Worm (Caenorhabditis elegans) whole organism, young adult: ENCODE results near the gene F56D6.8.
"Not testable (repeated sequence)": the region's sequence is repeated elsewhere in the genome, so short reads cannot be mapped to it uniquely, and the experiment has no call there.

Experiments used
- B0019.2 ChIP-seq: fragments of 200-800 bp; sonication (Bioruptor generic); conservative IDR thresholded peaks from 2 replicates; pipeline ENCODE4 v1.3.6; 2022; ENCODE audit warnings: missing genetic modification reagents, missing genetic modification characterization, missing compliant biosample characterization
- C06A6.2 ChIP-seq: fragments of 200-800 bp; sonication (Bioruptor generic); conservative IDR thresholded peaks from 2 replicates; pipeline ENCODE4 v1.3.6; 2022; ENCODE audit warnings: missing genetic modification characterization, missing compliant biosample characterization
- C17E4.6 ChIP-seq: fragments of 200-800 bp; sonication (Bioruptor generic); IDR thresholded peaks from 2 replicates; pipeline ENCODE4 v1.3.6; 2022; ENCODE audit warnings: missing genetic modification reagents, missing genetic modification characterization, missing compliant biosample characterization
- F22D6.2 ChIP-seq: sonication (generic microtip); optimal IDR thresholded peaks from 2 replicates; lab custom pipeline; 2016; ENCODE audit warnings: mild to moderate bottlenecking, missing genetic modification characterization, missing compliant biosample characterization
- K11D2.4 ChIP-seq: fragments of 200-800 bp; sonication (Bioruptor generic); IDR thresholded peaks from 2 replicates; pipeline ENCODE4 v1.3.6; 2022; ENCODE audit warnings: missing genetic modification reagents, missing genetic modification characterization, missing compliant biosample characterization
- K12H6.12 ChIP-seq: fragments of 200-800 bp; sonication (Bioruptor generic); optimal IDR thresholded peaks from 2 replicates; lab custom pipeline; 2018; ENCODE audit warnings: mild to moderate bottlenecking, missing genetic modification characterization, missing compliant biosample characterization
- akir-1 ChIP-seq: fragments of 200-800 bp; sonication (Bioruptor generic); optimal IDR thresholded peaks from 2 replicates; lab custom pipeline; 2018; ENCODE audit warnings: mild to moderate bottlenecking, missing genetic modification characterization, moderate library complexity, missing compliant biosample characterization
- aptf-3 ChIP-seq: fragments of 200-800 bp; sonication (Bioruptor generic); IDR thresholded peaks from 2 replicates; pipeline ENCODE4 v1.3.6; 2022; ENCODE audit warnings: missing genetic modification characterization, missing compliant biosample characterization
- attf-3 ChIP-seq: fragments of 200-800 bp; sonication (Bioruptor generic); conservative IDR thresholded peaks from 2 replicates; pipeline ENCODE4 v1.3.6; 2022; ENCODE audit warnings: missing genetic modification reagents, missing genetic modification characterization, missing compliant biosample characterization
- attf-6 ChIP-seq: fragments of 200-800 bp; sonication (Bioruptor generic); IDR thresholded peaks from 2 replicates; pipeline ENCODE4 v1.3.6; 2022; ENCODE audit warnings: missing genetic modification reagents, missing genetic modification characterization, missing compliant biosample characterization
- bed-1 ChIP-seq: fragments of 200-800 bp; sonication (Bioruptor generic); IDR thresholded peaks from 2 replicates; pipeline ENCODE4 v1.3.6; 2022; ENCODE audit warnings: missing genetic modification reagents, missing genetic modification characterization, missing compliant biosample characterization
- ceh-40 ChIP-seq: fragments of 200-800 bp; sonication (Bioruptor generic); IDR thresholded peaks from 2 replicates; pipeline ENCODE4 v1.3.6; 2022; ENCODE audit warnings: missing genetic modification characterization, missing compliant biosample characterization
- ceh-58 ChIP-seq: fragments of 200-800 bp; sonication (Bioruptor generic); IDR thresholded peaks from 2 replicates; pipeline ENCODE4 v1.3.6; 2022; ENCODE audit warnings: missing genetic modification characterization, missing compliant biosample characterization
- dpff-1 ChIP-seq: sonication (generic microtip); optimal IDR thresholded peaks from 2 replicates; lab custom pipeline; 2017; ENCODE audit warnings: mild to moderate bottlenecking, missing genetic modification characterization, missing compliant biosample characterization
- egl-18 ChIP-seq: fragments of 200-800 bp; sonication (Bioruptor generic); IDR thresholded peaks from 2 replicates; pipeline ENCODE4 v1.3.6; 2022; ENCODE audit warnings: missing genetic modification reagents, missing genetic modification characterization, missing compliant biosample characterization
- egl-44 ChIP-seq: fragments of 200-800 bp; sonication (Bioruptor generic); IDR thresholded peaks from 2 replicates; pipeline ENCODE4 v1.3.6; 2022; ENCODE audit warnings: missing genetic modification reagents, missing genetic modification characterization, missing compliant biosample characterization
- hlh-12 ChIP-seq: sonication (generic microtip); optimal IDR thresholded peaks from 2 replicates; lab custom pipeline; 2016; ENCODE audit warnings: missing genetic modification characterization, missing compliant biosample characterization
- hlh-26 ChIP-seq: fragments of 200-800 bp; sonication (Bioruptor generic); conservative IDR thresholded peaks from 2 replicates; pipeline ENCODE4 v1.3.6; 2022; ENCODE audit warnings: missing genetic modification reagents, missing genetic modification characterization, missing compliant biosample characterization
- hmg-20 ChIP-seq: fragments of 200-800 bp; sonication (Bioruptor generic); IDR thresholded peaks from 2 replicates; pipeline ENCODE4 v1.3.6; 2022; ENCODE audit warnings: missing genetic modification reagents, missing genetic modification characterization, missing compliant biosample characterization
- lin-54 ChIP-seq: fragments of 200-800 bp; sonication (Bioruptor generic); optimal IDR thresholded peaks from 2 replicates; lab custom pipeline; 2018; ENCODE audit warnings: mild to moderate bottlenecking, missing genetic modification characterization, missing compliant biosample characterization
- lir-1 ChIP-seq: fragments of 200-800 bp; sonication (Bioruptor generic); conservative IDR thresholded peaks from 2 replicates; pipeline ENCODE4 v1.3.6; 2022; ENCODE audit warnings: missing genetic modification reagents, missing genetic modification characterization, missing compliant biosample characterization
- madf-10 ChIP-seq: sonication (generic microtip); optimal IDR thresholded peaks from 2 replicates; lab custom pipeline; 2016; ENCODE audit warnings: mild to moderate bottlenecking, missing genetic modification characterization, missing compliant biosample characterization
- madf-6 ChIP-seq: fragments of 200-800 bp; sonication (Bioruptor generic); IDR thresholded peaks from 2 replicates; pipeline ENCODE4 v1.3.6; 2022; ENCODE audit warnings: missing genetic modification reagents, missing genetic modification characterization, missing compliant biosample characterization
- madf-8 ChIP-seq: fragments of 200-800 bp; sonication (Bioruptor generic); conservative IDR thresholded peaks from 2 replicates; pipeline ENCODE4 v1.3.6; 2022; ENCODE audit warnings: missing genetic modification reagents, missing genetic modification characterization, missing compliant biosample characterization
- mcd-1 ChIP-seq: fragments of 200-800 bp; sonication (Bioruptor generic); IDR thresholded peaks from 2 replicates; pipeline ENCODE4 v1.3.6; 2022; ENCODE audit warnings: missing genetic modification reagents, missing genetic modification characterization, missing compliant biosample characterization
- mes-4 ChIP-seq: sonication (generic microtip); optimal IDR thresholded peaks from 2 replicates; lab custom pipeline; 2016; ENCODE audit warnings: missing genotype, missing genetic modification characterization, missing compliant biosample characterization
- nhr-120 ChIP-seq: fragments of 200-800 bp; sonication (Bioruptor generic); IDR thresholded peaks from 2 replicates; pipeline ENCODE4 v1.3.6; 2022; ENCODE audit warnings: missing genetic modification characterization, missing compliant biosample characterization
- nhr-179 ChIP-seq: sonication (generic microtip); optimal IDR thresholded peaks from 2 replicates; lab custom pipeline; 2016; ENCODE audit warnings: mild to moderate bottlenecking, missing genetic modification characterization, missing compliant biosample characterization
- nhr-27 ChIP-seq: fragments of 200-800 bp; sonication (Bioruptor generic); optimal IDR thresholded peaks from 2 replicates; lab custom pipeline; 2018; ENCODE audit warnings: mild to moderate bottlenecking, missing genetic modification characterization, moderate library complexity, missing compliant biosample characterization
- pha-4 ChIP-seq: fragments of 150-350 bp; sonication (generic microtip); optimal IDR thresholded peaks from 2 replicates; lab custom pipeline; 2014; ENCODE audit warnings: missing biosample characterization, missing genetic modification reagents, missing genetic modification characterization
- rcor-1 ChIP-seq: fragments of 200-800 bp; sonication (Bioruptor generic); IDR thresholded peaks from 2 replicates; pipeline ENCODE4 v1.3.6; 2022; ENCODE audit warnings: missing genetic modification reagents, missing genetic modification characterization, missing compliant biosample characterization
- snpc-1.3 ChIP-seq: sonication (generic microtip); optimal IDR thresholded peaks from 2 replicates; lab custom pipeline; 2017; ENCODE audit warnings: missing genetic modification characterization, mild to moderate bottlenecking, missing compliant biosample characterization, antibody characterized with exemption, moderate library complexity, missing genotype, missing genetic modification reagents; ENCODE audit not compliant: insufficient read depth
- snpc-3.4 ChIP-seq: sonication (generic microtip); optimal IDR thresholded peaks from 2 replicates; lab custom pipeline; 2017; ENCODE audit warnings: missing genetic modification characterization, mild to moderate bottlenecking, missing compliant biosample characterization, antibody characterized with exemption, moderate library complexity, missing genotype, missing genetic modification reagents
- tbp1 ChIP-seq: fragments of 200-800 bp; sonication (Bioruptor generic); optimal IDR thresholded peaks from 2 replicates; lab custom pipeline; 2018; ENCODE audit warnings: mild to moderate bottlenecking, missing genetic modification characterization, missing compliant biosample characterization
- tlf-1 ChIP-seq: fragments of 200-800 bp; sonication (Bioruptor generic); optimal IDR thresholded peaks from 2 replicates; lab custom pipeline; 2018; ENCODE audit warnings: mild to moderate bottlenecking, missing genetic modification characterization, missing compliant biosample characterization
- unc-62 ChIP-seq: fragments of 150-350 bp; optimal IDR thresholded peaks from 2 replicates; lab custom pipeline; 2014; ENCODE audit warnings: missing biosample characterization, missing genetic modification reagents, missing genetic modification characterization
- ztf-22 ChIP-seq: fragments of 200-800 bp; sonication (Bioruptor generic); optimal IDR thresholded peaks from 2 replicates; lab custom pipeline; 2018; ENCODE audit warnings: mild to moderate bottlenecking, missing genetic modification characterization, moderate library complexity, missing compliant biosample characterization
- ztf-25 ChIP-seq: fragments of 200-800 bp; sonication (Bioruptor generic); IDR thresholded peaks from 2 replicates; pipeline ENCODE4 v1.3.6; 2022; ENCODE audit warnings: missing genetic modification reagents, missing genetic modification characterization, missing compliant biosample characterization
- ztf-28 ChIP-seq: fragments of 200-800 bp; sonication (Bioruptor generic); IDR thresholded peaks from 2 replicates; pipeline ENCODE4 v1.3.6; 2022; ENCODE audit warnings: missing genetic modification reagents, missing genetic modification characterization, missing compliant biosample characterization

F56D6.8 gene

DNA sequence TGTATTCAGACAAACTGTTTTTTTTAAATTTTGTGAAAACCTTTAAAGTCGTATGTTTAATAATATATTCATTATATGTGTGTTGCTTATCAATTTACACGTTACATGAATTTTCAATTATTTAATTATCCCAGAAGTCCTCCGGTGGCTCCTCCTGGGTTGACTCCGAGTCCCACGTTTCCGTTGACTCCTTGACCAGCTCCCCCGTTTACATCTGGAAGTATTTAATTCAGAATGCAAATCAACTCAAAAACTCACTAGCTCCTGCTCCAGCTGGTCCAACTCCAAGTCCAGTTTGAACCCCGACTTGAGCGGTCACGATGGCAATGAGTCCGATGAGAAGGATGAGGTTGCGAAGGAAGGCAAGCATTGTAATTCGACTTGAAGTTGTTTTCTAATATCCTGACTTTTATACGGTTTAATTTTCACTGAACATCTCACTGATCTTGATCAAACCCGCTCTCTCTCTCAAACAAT lies at the start of gene F56D6.8:
F56D6.8 (minus strand) TSS at position 427 of the 477 bp plus-strand sequence.
- no peak for TF ChIP-seq ceh-40 (GFP tag; lab: Robert Waterston, UW)
- TF ChIP-seq bed-1 (GFP tag; lab: Robert Waterston, UW): no peak
- TF ChIP-seq mcd-1 (GFP tag; lab: Robert Waterston, UW): no peak
- no peak for TF ChIP-seq aptf-3 (GFP tag; lab: Robert Waterston, UW)

DNA sequence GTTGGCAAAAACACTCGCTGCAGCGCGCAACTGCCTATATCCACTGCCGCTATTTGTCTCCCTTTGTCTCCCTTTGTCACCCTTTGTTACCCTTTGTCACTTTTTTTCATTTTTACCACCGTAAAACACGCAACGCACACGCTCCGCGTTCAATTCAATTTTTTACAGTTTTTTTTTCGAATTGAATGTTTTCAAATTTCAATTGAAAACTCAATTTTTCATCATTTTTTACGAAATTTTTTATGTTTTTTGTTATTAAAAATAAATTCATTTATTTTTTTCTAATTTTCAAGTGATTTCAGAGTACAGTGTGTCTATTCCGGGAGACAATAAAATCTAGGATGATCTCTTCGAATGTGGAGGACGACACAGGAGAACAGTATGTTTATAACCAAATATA lies 48.8 kb upstream of the F56D6.8 start, which contains the start of gene Y46C8AL.11:
Y46C8AL.11 (plus strand) TSS at position 301 of the 400 bp plus-strand sequence.
- TF ChIP-seq madf-6 (GFP tag; lab: Robert Waterston, UW): no peak

DNA sequence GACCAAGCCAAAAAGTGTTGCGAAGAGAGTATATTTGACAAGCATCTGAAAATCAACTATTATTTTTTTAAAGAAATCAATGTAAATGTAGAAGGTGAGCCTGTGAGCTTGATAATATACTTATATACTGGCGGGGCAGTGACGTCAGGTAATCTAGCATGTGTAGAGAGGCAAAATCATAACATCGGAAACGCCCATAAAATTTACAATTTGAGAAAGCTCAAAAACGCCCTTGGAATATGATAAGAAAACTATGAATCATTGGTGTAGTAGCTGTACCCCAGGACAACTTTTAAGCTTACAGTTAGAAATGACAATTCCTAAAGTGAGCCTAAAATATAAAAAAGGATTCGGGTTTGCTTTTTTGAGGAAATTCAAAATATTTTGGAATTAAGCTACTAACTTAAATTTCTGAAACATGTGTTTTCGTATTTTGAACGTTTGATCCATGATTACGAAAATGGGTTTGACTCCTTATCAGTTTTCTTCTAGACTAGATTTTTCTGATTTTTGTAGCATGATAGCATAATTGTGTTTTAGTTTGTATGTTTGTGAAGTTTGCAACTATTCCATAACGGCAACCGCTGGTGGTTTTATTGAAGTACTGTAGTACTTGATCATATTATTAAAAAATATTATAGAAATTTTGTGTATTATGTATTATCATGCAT lies 47.6 kb upstream of the F56D6.8 start, which contains the start of gene clec-174:
clec-174 (minus strand) TSS at position 51 of the 671 bp plus-strand sequence.
- no peak for TF ChIP-seq hlh-12 (tag; lab: Kevin White, UChicago)
- TF ChIP-seq nhr-120: no peak

DNA sequence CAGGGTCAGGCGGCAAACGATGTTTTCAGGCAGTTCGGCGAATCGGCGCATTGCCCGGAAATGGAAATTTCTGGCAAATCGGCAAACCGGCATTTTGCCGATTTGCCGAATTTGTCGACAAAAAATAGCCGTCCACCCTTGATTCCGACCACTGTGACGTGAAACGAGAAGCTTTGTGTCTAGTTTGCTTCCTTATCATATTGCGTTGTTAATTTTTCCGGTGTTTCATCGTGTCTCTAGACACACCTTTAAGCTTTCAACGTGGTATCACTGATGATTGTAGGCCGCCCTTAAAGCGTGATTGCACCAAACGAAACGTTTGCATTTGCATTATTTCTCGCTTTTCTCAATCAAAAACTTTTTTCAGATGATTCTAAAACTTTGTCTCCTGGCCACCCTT lies 42.9 kb upstream of the F56D6.8 start, which contains the start of gene clec-71:
clec-71 (plus strand) TSS at position 362 of the 400 bp plus-strand sequence.
- TF ChIP-seq ceh-58 (no peak), ztf-25 (no peak), pha-4 (tag; lab: Kevin White, UChicago) (no peak), nhr-179 (tag; lab: Kevin White, UChicago) (no peak), unc-62 (GFP tag; lab: Kevin White, UChicago) (no peak), akir-1 (no peak), snpc-3.4 (tag; lab: Kevin White, UChicago) (no peak), mcd-1 (GFP tag; lab: Robert Waterston, UW) (no peak), lir-1 (no peak), B0019.2 (GFP tag; lab: Robert Waterston, UW) (no peak), hlh-26 (GFP tag; lab: Robert Waterston, UW) (no peak), madf-10 (tag; lab: Kevin White, UChicago) (no peak), lin-54 (GFP tag; lab: Kevin White, UChicago) (no peak), egl-44 (no peak), rcor-1 (GFP tag; lab: Robert Waterston, UW) (no peak), snpc-1.3 (no peak), ztf-28 (GFP tag; lab: Robert Waterston, UW) (no peak), F22D6.2 (tag; lab: Kevin White, UChicago) (no peak), K11D2.4 (GFP tag; lab: Robert Waterston, UW) (no peak), madf-8 (GFP tag; lab: Robert Waterston, UW) (no peak)

DNA sequence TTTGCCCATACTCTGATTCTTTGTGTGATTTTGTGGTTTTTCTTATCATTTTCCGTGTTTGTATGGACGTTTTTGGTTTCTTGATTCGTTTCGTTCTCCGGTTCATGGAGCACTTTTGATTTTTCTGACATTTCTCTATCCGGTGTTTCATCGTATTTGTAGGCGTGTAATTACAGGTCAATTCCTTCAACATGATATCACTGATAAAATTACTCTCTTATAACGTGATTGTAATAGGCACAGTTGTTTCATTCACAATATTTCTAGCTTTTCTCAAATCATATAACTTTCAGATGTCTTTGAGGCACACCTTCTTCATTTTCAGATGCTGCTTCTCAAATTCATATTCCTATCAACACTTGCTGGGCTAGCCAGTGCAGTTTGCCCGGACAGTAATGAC lies 38.2 kb upstream of the F56D6.8 start, which contains the start of gene clec-70:
clec-70 (plus strand) TSS at position 301 of the 400 bp plus-strand sequence.
- TF ChIP-seq nhr-27; hmg-20 (GFP tag; lab: Robert Waterston, UW); C17E4.6 (GFP tag; lab: Robert Waterston, UW): not testable (repeated sequence)

DNA sequence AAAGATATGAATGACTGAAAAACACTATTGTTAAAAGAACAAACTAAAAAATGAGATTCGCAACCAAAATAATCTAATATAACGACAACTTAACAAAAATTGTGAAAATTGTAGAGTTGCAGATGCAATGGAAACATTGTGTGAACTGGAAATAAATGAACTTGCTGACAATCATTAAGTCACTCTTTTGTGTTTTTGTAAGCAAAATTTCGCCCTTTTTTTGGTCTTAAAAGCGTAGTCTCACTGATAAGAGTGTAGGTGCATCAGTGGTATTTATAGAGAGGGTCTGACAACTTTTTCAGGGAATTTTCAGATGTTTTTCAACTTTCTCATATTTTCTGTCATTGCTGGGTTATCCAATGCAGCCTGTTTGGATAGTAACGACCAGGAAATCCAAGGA lies 31.9 kb upstream of the F56D6.8 start, which contains the start of gene clec-68:
clec-68 (plus strand) TSS at position 301 of the 400 bp plus-strand sequence.
- TF ChIP-seq egl-18 (GFP tag; lab: Robert Waterston, UW): no peak
- no peak for TF ChIP-seq ztf-22
- no peak for TF ChIP-seq hlh-26 (GFP tag; lab: Robert Waterston, UW)
- TF ChIP-seq madf-6 (GFP tag; lab: Robert Waterston, UW): no peak
- no peak for TF ChIP-seq C06A6.2 (GFP tag; lab: Robert Waterston, UW)
- TF ChIP-seq nhr-179 (tag; lab: Kevin White, UChicago): no peak
- TF ChIP-seq attf-3 (GFP tag; lab: Robert Waterston, UW): no peak
- no peak for TF ChIP-seq K12H6.12 (tag; lab: Kevin White, UChicago)
- TF ChIP-seq tlf-1 (GFP tag; lab: Kevin White, UChicago): no peak
- no peak for TF ChIP-seq hmg-20 (GFP tag; lab: Robert Waterston, UW)
- no peak for TF ChIP-seq mes-4
- TF ChIP-seq dpff-1 (tag; lab: Kevin White, UChicago): no peak
- TF ChIP-seq tbp1 (GFP tag; lab: Kevin White, UChicago): no peak
- no peak for TF ChIP-seq attf-6 (GFP tag; lab: Robert Waterston, UW)
- no peak for TF ChIP-seq lir-1
- no peak for TF ChIP-seq lin-54 (GFP tag; lab: Kevin White, UChicago)
- no peak for TF ChIP-seq snpc-1.3
